Worm (Caenorhabditis elegans): ENCODE results near the gene R09H10.1.

ce11 chrIV:10616366-10616765, 16.3 kb downstream of the R09H10.1 start:
- no peak for TF ChIP-seq ama-1 (optimal IDR thresholded peaks at IDR 0.05)
- no peak for TF ChIP-seq nhr-76 (tag; optimal IDR thresholded peaks at IDR 0.05)
- no peak for TF ChIP-seq nhr-28 (tag; optimal IDR thresholded peaks at IDR 0.05)
- no peak for TF ChIP-seq unc-39 (tag; optimal IDR thresholded peaks at IDR 0.05)

Data from whole organism, L4 larva.